Worm (Caenorhabditis elegans) whole organism, L2 larva: ENCODE measurements around the gene nspg-7.2.
"Not testable (repeated sequence)": the region's sequence is repeated elsewhere in the genome, so short reads cannot be mapped to it uniquely, and the experiment has no call there.

ENCODE experiments used
- R02D3.7 ChIP-seq: fragments of 150-350 bp; optimal IDR thresholded peaks from 2 replicates; lab custom pipeline; 2014; ENCODE audit warnings: missing biosample characterization, missing genetic modification characterization
- elt-1 ChIP-seq: fragments of 150-350 bp; optimal IDR thresholded peaks from 2 replicates; lab custom pipeline; 2014; ENCODE audit warnings: missing biosample characterization, missing genetic modification characterization
- lin-11 ChIP-seq: fragments of 150-350 bp; sonication (generic microtip); optimal IDR thresholded peaks from 2 replicates; lab custom pipeline; 2014; ENCODE audit warnings: missing biosample characterization, missing genetic modification characterization, inconsistent platforms, mixed read lengths
- lin-39 ChIP-seq: fragments of 150-350 bp; optimal IDR thresholded peaks from 2 replicates; lab custom pipeline; 2014; ENCODE audit warnings: missing biosample characterization, missing genetic modification reagents, missing genetic modification characterization
- nhr-12 ChIP-seq: fragments of 150-350 bp; optimal IDR thresholded peaks from 2 replicates; lab custom pipeline; 2014; ENCODE audit warnings: missing biosample characterization, missing genetic modification characterization
- nhr-237 ChIP-seq: fragments of 150-350 bp; optimal IDR thresholded peaks from 2 replicates; lab custom pipeline; 2014; ENCODE audit warnings: missing biosample characterization, missing genetic modification characterization
- nhr-77 ChIP-seq: fragments of 150-350 bp; optimal IDR thresholded peaks from 2 replicates; lab custom pipeline; 2014; ENCODE audit warnings: missing biosample characterization, missing genetic modification characterization
- skn-1 ChIP-seq: sonication (generic microtip); optimal IDR thresholded peaks from 2 replicates; lab custom pipeline; 2017; ENCODE audit warnings: missing biosample characterization, missing genetic modification characterization
- snpc-4 ChIP-seq: fragments of 150-350 bp; optimal IDR thresholded peaks from 2 replicates; lab custom pipeline; 2014; ENCODE audit warnings: missing biosample characterization, missing genetic modification characterization
- unc-39 ChIP-seq: fragments of 150-350 bp; optimal IDR thresholded peaks from 2 replicates; lab custom pipeline; 2014; ENCODE audit warnings: missing biosample characterization, missing genetic modification characterization
- unc-62 ChIP-seq: fragments of 150-350 bp; optimal IDR thresholded peaks from 2 replicates; lab custom pipeline; 2014; ENCODE audit warnings: missing biosample characterization, missing genetic modification reagents, missing genetic modification characterization

DNA sequence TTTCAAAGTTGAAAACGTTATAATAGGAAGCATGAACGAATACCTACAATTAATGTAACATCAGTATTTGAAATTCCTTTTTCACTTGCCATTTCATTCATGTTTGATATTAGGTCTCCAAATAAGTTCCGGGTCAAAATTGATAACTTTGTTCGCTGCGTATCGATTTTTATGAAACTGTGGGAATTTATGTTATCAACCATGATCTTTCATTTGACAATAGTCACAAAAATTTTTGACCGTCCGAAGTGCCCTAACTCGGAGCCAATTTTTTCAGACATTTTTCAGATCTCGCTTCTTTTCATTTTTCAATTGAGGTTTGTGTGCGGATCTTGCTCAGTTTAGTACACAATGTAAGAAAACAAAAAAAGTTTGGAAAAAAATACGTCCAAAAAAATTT, 1.5 kb upstream of the nspg-7.2 start, which contains the start of gene Y53G8AM.6:
- not testable (repeated sequence) for TF ChIP-seq snpc-4 (tag; lab: Kevin White, UChicago); nhr-77 (tag; lab: Kevin White, UChicago); nhr-12 (tag; lab: Kevin White, UChicago); nhr-237 (tag; lab: Kevin White, UChicago); R02D3.7 (tag; lab: Kevin White, UChicago); elt-1 (tag; lab: Kevin White, UChicago); unc-39 (tag; lab: Kevin White, UChicago); unc-62 (GFP tag; lab: Kevin White, UChicago); lin-11 (tag; lab: Kevin White, UChicago); skn-1 (tag; lab: Kevin White, UChicago); lin-39 (tag; lab: Kevin White, UChicago)
